Worm (Caenorhabditis elegans) whole organism, early embryonic: ENCODE data around the gene mec-2.

ENCODE experiments used
- B0310.2 ChIP-seq: sonication (generic microtip); optimal IDR thresholded peaks from 2 replicates; lab custom pipeline; 2016; ENCODE audit warnings: mild to moderate bottlenecking, missing genetic modification characterization, missing compliant biosample characterization
- F13C5.2 ChIP-seq: sonication (generic microtip); optimal IDR thresholded peaks from 2 replicates; lab custom pipeline; 2017; ENCODE audit warnings: mild to moderate bottlenecking, missing genetic modification characterization, inconsistent platforms, missing compliant biosample characterization
- aly-1 ChIP-seq: sonication (generic microtip); optimal IDR thresholded peaks from 2 replicates; lab custom pipeline; 2016; ENCODE audit warnings: missing genetic modification characterization, missing compliant biosample characterization
- ama-1 ChIP-seq: fragments of 150-350 bp; optimal IDR thresholded peaks from 2 replicates; lab custom pipeline; 2014
- ceh-13 ChIP-seq: fragments of 200-800 bp; sonication (Bioruptor generic); optimal IDR thresholded peaks from 2 replicates; lab custom pipeline; 2018; ENCODE audit warnings: mild to moderate bottlenecking, missing genetic modification characterization, missing compliant biosample characterization
- ceh-36 ChIP-seq: sonication (generic microtip); optimal IDR thresholded peaks from 2 replicates; lab custom pipeline; 2016; ENCODE audit warnings: missing genetic modification characterization, inconsistent platforms, missing compliant biosample characterization
- ets-7 ChIP-seq: sonication (generic microtip); optimal IDR thresholded peaks from 2 replicates; lab custom pipeline; 2016; ENCODE audit warnings: missing genotype, missing genetic modification characterization, missing compliant biosample characterization
- flt-1 ChIP-seq: fragments of 200-800 bp; sonication (Bioruptor generic); IDR thresholded peaks from 2 replicates; pipeline ENCODE4 v1.3.6; 2022; ENCODE audit warnings: missing genetic modification characterization, missing compliant biosample characterization
- hmbx-1 ChIP-seq: sonication (generic microtip); optimal IDR thresholded peaks from 2 replicates; lab custom pipeline; 2016; ENCODE audit warnings: mild to moderate bottlenecking, missing genetic modification characterization, missing compliant biosample characterization
- hmg-4 ChIP-seq: fragments of 200-800 bp; sonication (Bioruptor generic); optimal IDR thresholded peaks from 2 replicates; lab custom pipeline; 2018; ENCODE audit warnings: mild to moderate bottlenecking, missing genetic modification characterization, missing compliant biosample characterization
- hnd-1 ChIP-seq: sonication (generic microtip); optimal IDR thresholded peaks from 2 replicates; lab custom pipeline; 2016; ENCODE audit warnings: missing genetic modification characterization, missing compliant biosample characterization
- pes-1 ChIP-seq: fragments of 200-800 bp; sonication (Bioruptor generic); IDR thresholded peaks from 2 replicates; pipeline ENCODE4 v1.3.6; 2022; ENCODE audit warnings: missing genetic modification reagents, missing genetic modification characterization, missing compliant biosample characterization
- scrt-1 ChIP-seq: fragments of 200-800 bp; sonication (Bioruptor generic); IDR thresholded peaks from 2 replicates; pipeline ENCODE4 v1.3.6; 2022; ENCODE audit warnings: missing genetic modification characterization, missing compliant biosample characterization
- sea-1 ChIP-seq: fragments of 200-800 bp; sonication (Bioruptor generic); conservative IDR thresholded peaks from 2 replicates; pipeline ENCODE4 v1.3.6; 2022; ENCODE audit warnings: missing genetic modification characterization, missing compliant biosample characterization
- tbx-11 ChIP-seq: fragments of 200-800 bp; sonication (Bioruptor generic); IDR thresholded peaks from 2 replicates; pipeline ENCODE4 v1.3.6; 2022; ENCODE audit warnings: missing genetic modification characterization, missing compliant biosample characterization
- tbx-37 ChIP-seq: fragments of 200-800 bp; sonication (Bioruptor generic); conservative IDR thresholded peaks from 2 replicates; pipeline ENCODE4 v1.3.6; 2022; ENCODE audit warnings: missing genetic modification reagents, missing genetic modification characterization, missing compliant biosample characterization
- tra-4 ChIP-seq: sonication (generic microtip); optimal IDR thresholded peaks from 2 replicates; lab custom pipeline; 2017; ENCODE audit warnings: missing genetic modification characterization, missing compliant biosample characterization

mec-2 gene

DNA sequence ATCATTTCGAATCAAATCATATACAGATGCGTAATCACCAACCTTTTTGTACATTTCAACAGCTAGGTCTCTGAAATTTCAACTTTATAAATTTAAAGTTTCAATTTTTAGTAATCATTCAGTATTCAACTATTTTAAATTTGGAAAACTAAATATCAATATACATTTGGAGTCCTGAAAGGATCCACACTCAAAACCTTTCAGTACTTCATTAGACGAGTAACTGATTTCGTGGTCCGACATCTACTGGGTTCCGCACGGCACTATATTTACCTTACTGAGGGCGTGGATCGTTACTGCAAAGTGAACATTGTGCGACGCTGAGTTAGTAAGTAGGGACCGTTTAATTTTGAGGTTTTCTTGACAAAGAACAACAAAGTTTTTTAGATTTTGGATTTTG is 19.7 kb upstream of the mec-2 start:
- TF ChIP-seq tra-4 (tag; lab: Kevin White, UChicago) (no peak), sea-1 (GFP tag; lab: Robert Waterston, UW) (no peak), scrt-1 (GFP tag; lab: Robert Waterston, UW) (no peak), B0310.2 (tag; lab: Kevin White, UChicago) (no peak), hmg-4 (GFP tag; lab: Kevin White, UChicago) (no peak), tbx-11 (no peak), ets-7 (tag; lab: Kevin White, UChicago) (no peak)

DNA sequence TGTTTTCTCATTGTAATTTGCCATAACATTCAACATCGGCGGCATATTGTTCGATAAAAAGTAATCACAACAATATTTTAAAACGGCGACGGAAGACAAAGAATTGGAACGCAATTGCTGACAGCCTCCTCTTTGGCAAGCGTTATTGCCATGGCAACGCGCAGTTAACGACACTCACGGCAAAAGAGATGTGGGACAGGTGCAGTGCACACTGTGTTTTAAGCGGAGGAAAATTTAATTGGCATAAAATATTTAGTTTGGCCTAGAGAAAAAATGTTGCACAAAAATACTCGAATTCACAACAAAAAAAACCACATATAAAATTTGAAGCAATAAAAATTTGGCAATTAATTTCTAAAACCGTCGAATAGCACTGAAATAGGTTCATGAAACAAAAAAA is 14.9 kb upstream of the mec-2 start, which contains the start of gene ifta-1:
ifta-1 (minus strand) TSS at position 101 of the 400 bp plus-strand sequence.
- TF ChIP-seq ceh-13 (GFP tag; lab: Kevin White, UChicago) = no peak
- TF ChIP-seq tbx-11 = no peak
- no peak for TF ChIP-seq ceh-36 (tag; lab: Kevin White, UChicago)
- TF ChIP-seq hnd-1 = no peak
- TF ChIP-seq tbx-37 = no peak
- TF ChIP-seq tra-4 (tag; lab: Kevin White, UChicago) = no peak
- no peak for TF ChIP-seq ets-7 (tag; lab: Kevin White, UChicago)
- TF ChIP-seq hmbx-1 (tag; lab: Kevin White, UChicago) = no peak
- no peak for TF ChIP-seq sea-1 (GFP tag; lab: Robert Waterston, UW)
- TF ChIP-seq flt-1 (GFP tag; lab: Robert Waterston, UW) = no peak
- TF ChIP-seq pes-1 = no peak
- no peak for TF ChIP-seq ama-1 (lab: Kevin White, UChicago)
- no peak for TF ChIP-seq aly-1 (tag; lab: Kevin White, UChicago)
- no peak for TF ChIP-seq B0310.2 (tag; lab: Kevin White, UChicago)
- no peak for TF ChIP-seq F13C5.2 (tag; lab: Kevin White, UChicago)

DNA sequence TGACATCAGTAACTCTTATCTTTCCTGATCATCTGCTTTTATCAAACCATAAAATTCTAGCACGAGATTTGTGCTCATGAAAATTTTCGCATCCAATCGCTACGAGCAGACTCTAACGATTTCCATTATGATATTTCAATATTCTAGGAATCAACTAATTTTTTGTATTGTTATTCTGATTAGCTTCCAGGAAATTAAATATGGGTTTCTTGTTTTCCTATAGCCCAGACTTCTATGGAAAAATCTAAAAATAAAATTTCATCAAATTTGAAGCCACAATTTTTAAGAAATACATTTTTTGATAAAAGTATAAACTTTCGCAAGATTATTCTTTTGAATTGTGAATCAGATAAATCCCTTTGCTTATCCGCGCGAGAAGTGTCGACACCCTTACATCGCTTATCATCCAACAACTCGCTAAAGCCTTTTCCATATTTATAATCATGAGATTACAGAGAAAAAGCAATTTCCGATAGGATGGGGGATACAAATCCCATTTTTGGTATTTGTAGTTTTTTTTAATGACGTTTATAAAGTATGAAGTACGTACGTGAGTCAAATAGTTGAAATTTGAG is 12.4 kb upstream of the mec-2 start:
- TF ChIP-seq aly-1 (tag; lab: Kevin White, UChicago) (no peak), hmbx-1 (tag; lab: Kevin White, UChicago) (no peak), ceh-36 (tag; lab: Kevin White, UChicago) (no peak), ets-7 (tag; lab: Kevin White, UChicago) (no peak), hnd-1 (no peak), sea-1 (GFP tag; lab: Robert Waterston, UW) (no peak), flt-1 (GFP tag; lab: Robert Waterston, UW) (no peak), hmg-4 (GFP tag; lab: Kevin White, UChicago) (no peak)

DNA sequence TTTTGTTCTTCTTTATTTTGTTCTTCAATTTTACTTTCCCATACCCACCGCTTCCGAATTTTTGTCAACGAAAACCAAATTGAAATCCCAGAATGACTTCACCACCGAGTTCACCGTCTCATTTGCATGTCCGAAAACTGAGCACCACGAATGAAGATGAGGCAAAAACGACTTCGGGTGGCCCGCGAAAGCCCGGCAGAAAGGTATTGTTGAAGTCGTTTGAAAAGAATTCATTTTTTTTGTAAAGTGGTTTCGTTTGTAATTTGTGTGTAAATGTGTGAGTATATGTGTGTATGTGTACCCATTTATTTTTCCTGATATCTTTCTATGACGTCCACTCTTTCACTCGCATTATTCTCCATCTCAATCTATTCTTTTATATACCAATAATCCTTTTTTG is 9.6 kb upstream of the mec-2 start, which contains the start of gene C38C5.1:
C38C5.1 (plus strand) TSS at position 90 of the 400 bp plus-strand sequence.
- TF ChIP-seq tbx-11 = no peak
- TF ChIP-seq hmg-4 (GFP tag; lab: Kevin White, UChicago) = no peak
- no peak for TF ChIP-seq scrt-1 (GFP tag; lab: Robert Waterston, UW)
- TF ChIP-seq pes-1 = no peak
- TF ChIP-seq sea-1 (GFP tag; lab: Robert Waterston, UW) = no peak
- TF ChIP-seq aly-1 (tag; lab: Kevin White, UChicago) = no peak
- TF ChIP-seq ceh-36 (tag; lab: Kevin White, UChicago) = no peak
- TF ChIP-seq tbx-37 = no peak
- TF ChIP-seq F13C5.2 (tag; lab: Kevin White, UChicago) = no peak
- TF ChIP-seq B0310.2 (tag; lab: Kevin White, UChicago) = no peak
- TF ChIP-seq ets-7 (tag; lab: Kevin White, UChicago) = no peak
- TF ChIP-seq flt-1 (GFP tag; lab: Robert Waterston, UW) = no peak
- TF ChIP-seq hnd-1 = no peak
- no peak for TF ChIP-seq tra-4 (tag; lab: Kevin White, UChicago)
- TF ChIP-seq ceh-13 (GFP tag; lab: Kevin White, UChicago) = no peak
- TF ChIP-seq ama-1 (lab: Kevin White, UChicago) = no peak
- no peak for TF ChIP-seq hmbx-1 (tag; lab: Kevin White, UChicago)

- TF ChIP-seq hmg-4 (GFP tag; lab: Kevin White, UChicago) (no peak), scrt-1 (GFP tag; lab: Robert Waterston, UW) (no peak), tra-4 (tag; lab: Kevin White, UChicago) (no peak), B0310.2 (tag; lab: Kevin White, UChicago) (no peak), hmbx-1 (tag; lab: Kevin White, UChicago) (no peak), tbx-11 (no peak), F13C5.2 (tag; lab: Kevin White, UChicago) (no peak), tbx-37 (no peak), hnd-1 (no peak), ceh-13 (GFP tag; lab: Kevin White, UChicago) (no peak), aly-1 (tag; lab: Kevin White, UChicago) (no peak), pes-1 (no peak)
Measured at ce11 chrX:5565478-5565877, 2.1 kb upstream of the mec-2 start.

DNA sequence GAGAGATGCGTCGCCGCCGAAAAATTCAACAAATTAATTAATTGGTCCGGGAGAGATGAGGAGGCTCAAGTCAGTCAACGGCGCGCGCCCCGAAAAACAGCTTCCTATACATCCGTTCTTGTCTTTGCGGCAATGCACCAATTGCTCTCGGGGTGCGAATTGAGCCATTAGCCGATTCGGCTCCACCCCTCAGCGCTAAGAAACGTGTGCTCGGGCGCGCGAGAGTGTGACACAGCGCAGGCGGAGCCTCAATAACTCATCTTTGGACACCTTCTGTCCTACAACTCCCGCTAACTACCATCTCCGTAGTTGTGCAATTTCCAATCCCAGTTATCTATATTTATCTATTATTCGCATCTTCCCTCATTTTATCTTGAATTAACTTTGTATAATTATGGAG is 5.1 kb downstream of the mec-2 start:
- TF ChIP-seq aly-1 (tag; lab: Kevin White, UChicago) (no peak), tbx-37 (no peak), hmg-4 (GFP tag; lab: Kevin White, UChicago) (no peak), scrt-1 (GFP tag; lab: Robert Waterston, UW) (no peak), F13C5.2 (tag; lab: Kevin White, UChicago) (no peak), ets-7 (tag; lab: Kevin White, UChicago) (no peak), tra-4 (tag; lab: Kevin White, UChicago) (no peak), hmbx-1 (tag; lab: Kevin White, UChicago) (no peak), ceh-36 (tag; lab: Kevin White, UChicago) (no peak), tbx-11 (no peak), flt-1 (GFP tag; lab: Robert Waterston, UW) (no peak)

- TF ChIP-seq hmg-4 (GFP tag; lab: Kevin White, UChicago) (no peak), ceh-13 (GFP tag; lab: Kevin White, UChicago) (no peak), pes-1 (no peak), B0310.2 (tag; lab: Kevin White, UChicago) (no peak), tbx-11 (no peak), aly-1 (tag; lab: Kevin White, UChicago) (no peak), hnd-1 (no peak), ets-7 (tag; lab: Kevin White, UChicago) (no peak), scrt-1 (GFP tag; lab: Robert Waterston, UW) (no peak), tra-4 (tag; lab: Kevin White, UChicago) (no peak), hmbx-1 (tag; lab: Kevin White, UChicago) (no peak), sea-1 (GFP tag; lab: Robert Waterston, UW) (no peak), F13C5.2 (tag; lab: Kevin White, UChicago) (no peak), ama-1 (lab: Kevin White, UChicago) (no peak)
Measured at ce11 chrX:5579714-5580265, 12.2 kb downstream of the mec-2 start.
